Worm (Caenorhabditis elegans) whole organism, late embryonic: ENCODE measurements around the gene nhr-162.

ENCODE experiments used
- C08G9.2 ChIP-seq: sonication (generic microtip); optimal IDR thresholded peaks from 2 replicates; lab custom pipeline; 2016; ENCODE audit warnings: mild to moderate bottlenecking, missing genetic modification characterization, moderate library complexity, missing compliant biosample characterization
- K09A11.1 ChIP-seq: sonication (generic microtip); optimal IDR thresholded peaks from 2 replicates; lab custom pipeline; 2017; ENCODE audit warnings: antibody characterized with exemption, mild to moderate bottlenecking, missing genetic modification characterization, missing compliant biosample characterization; ENCODE audit not compliant: insufficient read depth
- T23F11.4 ChIP-seq: fragments of 200-800 bp; sonication (Bioruptor generic); optimal IDR thresholded peaks from 2 replicates; lab custom pipeline; 2018; ENCODE audit warnings: mild to moderate bottlenecking, missing genetic modification characterization, missing compliant biosample characterization
- ama-1 ChIP-seq: fragments of 150-350 bp; optimal IDR thresholded peaks from 2 replicates; lab custom pipeline; 2014
- ceh-9 ChIP-seq: sonication (generic microtip); optimal IDR thresholded peaks from 2 replicates; lab custom pipeline; 2016; ENCODE audit warnings: mild to moderate bottlenecking, missing genetic modification characterization, inconsistent platforms, missing compliant biosample characterization
- dve-1 ChIP-seq: sonication (generic microtip); optimal IDR thresholded peaks from 2 replicates; lab custom pipeline; 2017; ENCODE audit warnings: antibody characterized with exemption, mild to moderate bottlenecking, missing genetic modification characterization, missing compliant biosample characterization
- elt-4 ChIP-seq: sonication (generic microtip); optimal IDR thresholded peaks from 2 replicates; lab custom pipeline; 2016; ENCODE audit warnings: missing genetic modification characterization, missing compliant biosample characterization
- nhr-11 ChIP-seq: fragments of 150-350 bp; optimal IDR thresholded peaks from 2 replicates; lab custom pipeline; 2014; ENCODE audit warnings: missing biosample characterization, missing genetic modification characterization
- pha-2 ChIP-seq: sonication (generic microtip); optimal IDR thresholded peaks from 2 replicates; lab custom pipeline; 2017; ENCODE audit warnings: mild to moderate bottlenecking, missing genetic modification characterization, missing compliant biosample characterization
- pqm-1 ChIP-seq: sonication (generic microtip); optimal IDR thresholded peaks from 2 replicates; lab custom pipeline; 2016; ENCODE audit warnings: missing genetic modification characterization, missing compliant biosample characterization
- sdc-2 ChIP-seq: sonication (generic microtip); optimal IDR thresholded peaks from 2 replicates; lab custom pipeline; 2016; ENCODE audit warnings: missing genotype, missing genetic modification characterization, missing compliant biosample characterization
- sox-2 ChIP-seq: fragments of 200-800 bp; sonication (Bioruptor generic); IDR thresholded peaks from 2 replicates; pipeline ENCODE4 v1.3.6; 2022; ENCODE audit warnings: missing genetic modification reagents, missing genetic modification characterization, missing compliant biosample characterization
- tbx-2 ChIP-seq: sonication (generic microtip); optimal IDR thresholded peaks from 2 replicates; lab custom pipeline; 2016; ENCODE audit warnings: missing genetic modification characterization, missing compliant biosample characterization
- tbx-7 ChIP-seq: sonication (generic microtip); optimal IDR thresholded peaks from 2 replicates; lab custom pipeline; 2016; ENCODE audit warnings: missing genotype, missing genetic modification characterization, missing compliant biosample characterization

DNA sequence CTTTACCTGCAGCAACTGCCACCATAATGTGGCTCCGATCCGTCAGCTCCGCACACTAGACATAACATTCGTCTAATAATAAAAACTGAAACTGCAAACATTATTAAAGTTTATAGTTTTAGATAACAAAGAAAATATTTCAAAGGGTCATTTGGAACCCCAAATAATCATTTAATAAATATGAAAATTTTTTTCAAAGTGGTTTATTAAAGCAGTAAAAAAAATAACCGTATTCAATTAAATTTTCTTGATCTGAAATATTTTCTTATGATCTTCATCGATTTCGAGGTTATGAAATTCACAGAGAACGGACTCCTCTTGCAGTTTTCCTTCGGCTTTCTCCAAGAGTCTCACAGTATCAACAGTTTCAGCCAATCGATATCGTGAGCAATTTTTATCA is 5.7 kb downstream of the nhr-162 start, which contains the start of gene nhr-163:
- no peak for TF ChIP-seq sox-2 (GFP tag; lab: Robert Waterston, UW)
- no peak for TF ChIP-seq ama-1 (lab: Kevin White, UChicago)
- TF ChIP-seq sdc-2 (tag; lab: Kevin White, UChicago), result no peak
- no peak for TF ChIP-seq pqm-1
- no peak for TF ChIP-seq tbx-7 (tag; lab: Kevin White, UChicago)
- no peak for TF ChIP-seq K09A11.1 (tag; lab: Kevin White, UChicago)
- TF ChIP-seq nhr-11 (tag; lab: Kevin White, UChicago), result no peak
- no peak for TF ChIP-seq tbx-2 (tag; lab: Kevin White, UChicago)
- no peak for TF ChIP-seq dve-1 (tag; lab: Kevin White, UChicago)
- no peak for TF ChIP-seq ceh-9 (tag; lab: Kevin White, UChicago)
- TF ChIP-seq T23F11.4 (GFP tag; lab: Kevin White, UChicago), result no peak
- TF ChIP-seq C08G9.2 (tag; lab: Kevin White, UChicago), result no peak
- TF ChIP-seq pha-2 (tag; lab: Kevin White, UChicago), result no peak
- no peak for TF ChIP-seq elt-4 (tag; lab: Kevin White, UChicago)
